Worm (Caenorhabditis elegans) whole organism, L3 larva: Measurements from ENCODE around the gene lys-2.

ENCODE experiments used
- R02D3.7 ChIP-seq: fragments of 150-350 bp; optimal IDR thresholded peaks from 2 replicates; lab custom pipeline; 2014; ENCODE audit warnings: missing biosample characterization, missing genetic modification characterization
- aly-2 ChIP-seq: fragments of 150-350 bp; optimal IDR thresholded peaks from 2 replicates; lab custom pipeline; 2014; ENCODE audit warnings: missing biosample characterization, missing genetic modification characterization
- ceh-28 ChIP-seq: fragments of 150-350 bp; optimal IDR thresholded peaks from 2 replicates; lab custom pipeline; 2014; ENCODE audit warnings: missing biosample characterization, missing genetic modification reagents, missing genetic modification characterization
- ceh-9 ChIP-seq: sonication (generic microtip); optimal IDR thresholded peaks from 2 replicates; lab custom pipeline; 2018; ENCODE audit warnings: missing biosample characterization, missing genetic modification characterization
- egl-27 ChIP-seq: sonication (generic microtip); optimal IDR thresholded peaks from 4 replicates; lab custom pipeline; 2017; ENCODE audit warnings: missing biosample characterization, missing genetic modification reagents, missing genetic modification characterization
- egl-5 ChIP-seq: fragments of 150-350 bp; optimal IDR thresholded peaks from 2 replicates; lab custom pipeline; 2017; ENCODE audit warnings: missing biosample characterization, missing genetic modification reagents, missing genetic modification characterization, inconsistent platforms
- elt-2 ChIP-seq: sonication (generic microtip); optimal IDR thresholded peaks from 2 replicates; lab custom pipeline; 2016; ENCODE audit warnings: missing genetic modification reagents, mild to moderate bottlenecking, missing genetic modification characterization, missing compliant biosample characterization
- elt-3 ChIP-seq, 3 experiments: fragments of 150-350 bp in 1 of 3; sonication (generic microtip) in 2 of 3; optimal IDR thresholded peaks; 2 replicates in 2 of 3; 4 replicates in 1 of 3; lab custom pipeline; 2014 to 2017; ENCODE audit warnings: missing biosample characterization in 3 of 3, missing genetic modification characterization in 3 of 3
- eor-1 ChIP-seq, 2 experiments: fragments of 150-350 bp; optimal IDR thresholded peaks; 2 replicates each; lab custom pipeline; 2014 to 2018; ENCODE audit warnings: missing biosample characterization in 2 of 2, missing genetic modification characterization in 2 of 2
- fkh-2 ChIP-seq: fragments of 150-350 bp; optimal IDR thresholded peaks from 2 replicates; lab custom pipeline; 2014; ENCODE audit warnings: missing biosample characterization, missing genetic modification reagents, missing genetic modification characterization
- fos-1 ChIP-seq: fragments of 150-350 bp; optimal IDR thresholded peaks from 2 replicates; lab custom pipeline; 2014; ENCODE audit warnings: missing biosample characterization, missing genetic modification characterization
- jun-1 ChIP-seq: fragments of 150-350 bp; optimal IDR thresholded peaks from 2 replicates; lab custom pipeline; 2014; ENCODE audit warnings: missing biosample characterization, missing genetic modification reagents, missing genetic modification characterization
- lin-15B ChIP-seq: fragments of 150-350 bp; optimal IDR thresholded peaks from 2 replicates; lab custom pipeline; 2014; ENCODE audit warnings: missing biosample characterization, missing genetic modification characterization
- lin-39 ChIP-seq: fragments of 150-350 bp; optimal IDR thresholded peaks from 2 replicates; lab custom pipeline; 2018; ENCODE audit warnings: missing biosample characterization, missing genetic modification reagents, missing genetic modification characterization
- lsy-12 ChIP-seq: sonication (generic microtip); optimal IDR thresholded peaks from 2 replicates; lab custom pipeline; 2016; ENCODE audit warnings: mild to moderate bottlenecking, missing genetic modification characterization, missing compliant biosample characterization
- mdl-1 ChIP-seq: fragments of 150-350 bp; optimal IDR thresholded peaks from 2 replicates; lab custom pipeline; 2014; ENCODE audit warnings: missing biosample characterization, missing genetic modification characterization
- nfya-1 ChIP-seq: sonication (generic microtip); optimal IDR thresholded peaks from 2 replicates; lab custom pipeline; 2017; ENCODE audit warnings: missing genetic modification characterization, mild to moderate bottlenecking, missing compliant biosample characterization, antibody characterized with exemption, moderate library complexity; ENCODE audit not compliant: insufficient read depth
- nhr-11 ChIP-seq: fragments of 150-350 bp; optimal IDR thresholded peaks from 2 replicates; lab custom pipeline; 2014; ENCODE audit warnings: missing biosample characterization, missing genetic modification characterization
- nhr-23 ChIP-seq: fragments of 150-350 bp; optimal IDR thresholded peaks from 2 replicates; lab custom pipeline; 2014; ENCODE audit warnings: missing biosample characterization, missing genetic modification reagents, missing genetic modification characterization
- nhr-237 ChIP-seq: fragments of 150-350 bp; optimal IDR thresholded peaks from 2 replicates; lab custom pipeline; 2014; ENCODE audit warnings: missing biosample characterization, missing genetic modification characterization
- nhr-28 ChIP-seq: fragments of 150-350 bp; optimal IDR thresholded peaks from 2 replicates; lab custom pipeline; 2014; ENCODE audit warnings: missing biosample characterization, missing genetic modification characterization
- nhr-43 ChIP-seq: sonication (generic microtip); optimal IDR thresholded peaks from 2 replicates; lab custom pipeline; 2016; ENCODE audit warnings: mild to moderate bottlenecking, missing genetic modification characterization, missing compliant biosample characterization; ENCODE audit not compliant: poor library complexity, severe bottlenecking
- nhr-67 ChIP-seq: fragments of 150-350 bp; optimal IDR thresholded peaks from 2 replicates; lab custom pipeline; 2014; ENCODE audit warnings: missing biosample characterization, missing genetic modification characterization
- nhr-77 ChIP-seq: fragments of 150-350 bp; optimal IDR thresholded peaks from 2 replicates; lab custom pipeline; 2014; ENCODE audit warnings: missing biosample characterization, missing genetic modification characterization
- pha-4 ChIP-seq: fragments of 150-350 bp; optimal IDR thresholded peaks from 2 replicates; lab custom pipeline; 2014; ENCODE audit warnings: missing biosample characterization, missing genetic modification reagents, missing genetic modification characterization
- pqm-1 ChIP-seq: fragments of 150-350 bp; optimal IDR thresholded peaks from 2 replicates; lab custom pipeline; 2017; ENCODE audit warnings: missing biosample characterization, missing genetic modification characterization, inconsistent platforms
- skn-1 ChIP-seq: fragments of 150-350 bp; optimal IDR thresholded peaks from 2 replicates; lab custom pipeline; 2014; ENCODE audit warnings: missing biosample characterization, missing genetic modification characterization
- unc-62 ChIP-seq: fragments of 150-350 bp; sonication (generic microtip); optimal IDR thresholded peaks from 4 replicates; lab custom pipeline; 2014; ENCODE audit warnings: missing biosample characterization, missing genetic modification reagents, missing genetic modification characterization
- ztf-11 ChIP-seq: fragments of 150-350 bp; optimal IDR thresholded peaks from 2 replicates; lab custom pipeline; 2014; ENCODE audit warnings: missing biosample characterization, missing genetic modification characterization
- ztf-4 ChIP-seq: fragments of 150-350 bp; optimal IDR thresholded peaks from 2 replicates; lab custom pipeline; 2014; ENCODE audit warnings: missing biosample characterization, missing genetic modification characterization

The lys-2 gene

DNA sequence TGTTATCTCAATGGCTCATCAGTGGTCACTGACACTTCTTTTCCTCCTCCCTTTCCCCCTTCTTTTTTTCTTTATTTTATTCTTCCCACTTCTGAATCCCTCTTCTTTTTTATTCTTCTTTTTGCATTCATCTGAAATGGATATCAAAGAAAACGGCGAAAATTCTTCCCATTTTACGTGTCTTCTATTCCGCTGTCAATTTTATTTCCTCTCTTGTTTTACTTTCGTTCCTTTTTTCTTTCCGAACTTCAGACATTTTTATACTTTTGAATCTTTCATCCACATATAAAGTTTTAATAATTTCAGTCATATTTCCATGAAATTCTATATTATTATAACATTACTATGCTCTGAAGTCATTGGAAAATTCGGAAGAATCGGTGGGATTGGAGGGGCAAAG lies 6.0 kb upstream of the lys-2 start, which contains the start of gene B0024.3:
Gene B0024.3, plus strand, starts transcription at position 301 of the 400 bp plus-strand sequence.
- TF ChIP-seq nhr-77 (tag; lab: Kevin White, UChicago) (no peak), R02D3.7 (tag; lab: Kevin White, UChicago) (no peak), pqm-1 (tag; lab: Kevin White, UChicago) (no peak), skn-1 (tag; lab: Kevin White, UChicago) (no peak), aly-2 (tag; lab: Kevin White, UChicago) (no peak), elt-3 (tag; optimal IDR thresholded peaks at IDR 0.05; lab: Kevin White, UChicago) (no peak), fos-1 (tag; lab: Kevin White, UChicago) (no peak), ceh-9 (tag; lab: Kevin White, UChicago) (no peak), egl-5 (tag; lab: Kevin White, UChicago) (no peak), nhr-67 (tag; lab: Kevin White, UChicago) (no peak), nhr-237 (tag; lab: Kevin White, UChicago) (no peak), eor-1 (tag; optimal IDR thresholded peaks at IDR 0.05; lab: Kevin White, UChicago) (no peak), lin-39 (tag; lab: Kevin White, UChicago) (no peak)

DNA sequence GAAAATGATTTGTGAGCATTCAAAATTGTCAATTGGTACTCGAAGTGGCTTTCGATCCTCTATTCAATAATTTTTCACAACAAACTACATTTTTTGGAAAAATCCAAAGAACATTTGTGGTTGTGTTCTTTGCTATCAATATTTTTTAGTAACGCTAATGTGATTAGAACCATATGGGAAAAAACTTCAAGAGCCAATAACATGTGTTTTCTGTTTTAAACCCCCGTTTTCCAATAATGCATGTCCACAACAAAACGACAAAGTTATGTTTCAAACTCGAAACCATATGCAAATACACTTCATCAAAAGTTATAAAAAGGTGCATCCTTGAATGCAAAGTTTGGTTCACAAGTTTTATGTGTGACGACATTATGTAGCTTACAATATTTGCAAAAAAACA lies 4.6 kb upstream of the lys-2 start:
- TF ChIP-seq mdl-1: no peak
- TF ChIP-seq egl-5 (tag; lab: Kevin White, UChicago): no peak
- no peak for TF ChIP-seq elt-3 (tag; optimal IDR thresholded peaks at IDR 0.05; lab: Kevin White, UChicago)
- no peak for TF ChIP-seq lin-15B (tag; lab: Kevin White, UChicago)
- TF ChIP-seq eor-1 (tag; optimal IDR thresholded peaks at IDR 0.05; lab: Kevin White, UChicago): no peak
- no peak for TF ChIP-seq R02D3.7 (tag; lab: Kevin White, UChicago)
- no peak for TF ChIP-seq nhr-23 (tag; lab: Kevin White, UChicago)
- no peak for TF ChIP-seq pqm-1 (tag; lab: Kevin White, UChicago)
- TF ChIP-seq nhr-43 (tag; lab: Kevin White, UChicago): no peak
- TF ChIP-seq nhr-11 (tag; lab: Kevin White, UChicago): no peak
- no peak for TF ChIP-seq ztf-4 (tag; lab: Kevin White, UChicago)
- TF ChIP-seq egl-27 (tag; lab: Kevin White, UChicago): no peak
- TF ChIP-seq ceh-28 (tag; lab: Kevin White, UChicago): no peak
- TF ChIP-seq ztf-11: no peak
- TF ChIP-seq fkh-2: no peak
- TF ChIP-seq lsy-12: no peak
- TF ChIP-seq elt-2 (tag; lab: Kevin White, UChicago): no peak
- no peak for TF ChIP-seq unc-62
- TF ChIP-seq skn-1 (tag; lab: Kevin White, UChicago): no peak

DNA sequence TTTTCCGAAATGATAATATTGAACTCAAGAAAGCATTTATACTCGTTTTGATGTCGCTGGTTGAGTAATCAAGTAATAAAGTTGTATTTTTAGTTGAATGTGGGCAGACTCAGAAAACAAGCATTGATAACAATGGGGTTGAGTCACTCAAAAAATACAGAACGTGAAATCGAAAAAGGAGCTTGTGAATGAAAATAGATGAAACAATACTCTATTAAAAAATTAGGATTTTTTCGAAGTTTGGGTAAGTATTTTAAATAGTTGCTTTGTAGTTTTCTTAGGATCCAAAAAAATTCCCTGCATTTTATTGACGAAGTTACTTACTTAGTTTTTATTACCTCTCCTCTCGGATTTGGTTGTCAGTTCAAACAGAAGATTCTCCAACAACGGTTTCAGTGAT lies 2.2 kb upstream of the lys-2 start, which contains the start of gene lys-3:
Gene lys-3, minus strand, starts transcription at position 101 of the 400 bp plus-strand sequence.
- TF ChIP-seq pqm-1 (tag; lab: Kevin White, UChicago) (peak; percentile 19), nfya-1 (no peak)

DNA sequence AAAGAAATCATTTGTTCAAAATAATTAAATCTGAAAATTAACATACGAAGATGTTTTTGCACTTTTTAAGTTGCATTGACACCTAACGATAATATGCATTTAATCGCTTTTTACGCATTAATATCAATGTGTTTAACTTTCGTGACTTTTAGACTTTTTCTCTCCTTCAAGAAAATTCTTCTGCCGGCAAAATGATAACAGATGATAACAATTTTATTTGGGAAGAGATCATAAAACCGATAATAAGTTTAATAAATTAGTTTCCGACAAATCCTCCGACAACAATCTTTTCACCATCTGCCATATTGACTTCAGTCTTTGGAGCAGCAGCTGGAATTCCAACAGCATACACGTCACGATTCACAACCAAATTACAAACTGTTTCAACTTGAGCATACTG lies 1.2 kb downstream of the lys-2 start:
- peak; percentile 23 for TF ChIP-seq fos-1 (tag; lab: Kevin White, UChicago)
- peak; percentile 85 for TF ChIP-seq pqm-1 (tag; lab: Kevin White, UChicago)
- no peak for TF ChIP-seq egl-27 (tag; lab: Kevin White, UChicago)
- TF ChIP-seq nhr-11 (tag; lab: Kevin White, UChicago): no peak
- TF ChIP-seq jun-1 (tag; lab: Kevin White, UChicago): peak; percentile 37
- peak; percentile 89 for TF ChIP-seq elt-2 (tag; lab: Kevin White, UChicago)
- peak; percentile 34 for TF ChIP-seq pha-4 (tag; lab: Kevin White, UChicago)
- TF ChIP-seq, all 47 proteins: peak for 5

DNA sequence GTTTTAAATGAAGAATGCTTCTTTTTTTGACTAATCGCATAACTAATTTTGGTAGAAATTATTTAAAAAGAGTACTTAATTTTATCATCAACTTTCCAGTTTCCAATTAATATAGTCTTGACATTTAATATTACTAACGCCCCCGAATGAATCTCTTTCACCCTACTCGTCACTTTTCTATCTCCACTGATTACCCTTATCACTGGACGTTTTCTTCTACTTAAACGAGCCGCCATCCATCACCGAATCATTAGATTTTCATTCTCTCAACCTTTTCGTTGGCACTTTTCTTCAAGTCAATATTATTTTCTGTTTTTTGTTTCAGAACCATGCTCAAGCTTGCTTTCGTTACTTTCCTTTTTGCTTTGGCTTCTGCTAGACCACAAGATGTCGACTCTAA lies 3.7 kb downstream of the lys-2 start, which contains the start of gene lys-1:
Gene lys-1, plus strand, starts transcription at position 326 of the 400 bp plus-strand sequence.
- TF ChIP-seq nhr-28 (tag; lab: Kevin White, UChicago) (no peak), pqm-1 (tag; lab: Kevin White, UChicago) (peak; percentile 83), eor-1 (tag; optimal IDR thresholded peaks at IDR 0.05; lab: Kevin White, UChicago) (no peak), elt-2 (tag; lab: Kevin White, UChicago) (peak; percentile 87), elt-3 (tag; optimal IDR thresholded peaks at IDR 0.05; lab: Kevin White, UChicago) (no peak), lin-15B (tag; lab: Kevin White, UChicago) (no peak)
